Fruit fly (Drosophila melanogaster) S2 (cell line): ENCODE data around the gene ase.

Experiments used
- CG8478 ChIP-seq: fragments of >200 bp; optimal IDR thresholded peaks from 2 replicates; lab custom pipeline; 2018
- CTCF ChIP-seq, 2 experiments: fragments of >200 bp; optimal IDR thresholded peaks; 2 replicates each; lab custom pipeline; 2018

Gene ase

DNA sequence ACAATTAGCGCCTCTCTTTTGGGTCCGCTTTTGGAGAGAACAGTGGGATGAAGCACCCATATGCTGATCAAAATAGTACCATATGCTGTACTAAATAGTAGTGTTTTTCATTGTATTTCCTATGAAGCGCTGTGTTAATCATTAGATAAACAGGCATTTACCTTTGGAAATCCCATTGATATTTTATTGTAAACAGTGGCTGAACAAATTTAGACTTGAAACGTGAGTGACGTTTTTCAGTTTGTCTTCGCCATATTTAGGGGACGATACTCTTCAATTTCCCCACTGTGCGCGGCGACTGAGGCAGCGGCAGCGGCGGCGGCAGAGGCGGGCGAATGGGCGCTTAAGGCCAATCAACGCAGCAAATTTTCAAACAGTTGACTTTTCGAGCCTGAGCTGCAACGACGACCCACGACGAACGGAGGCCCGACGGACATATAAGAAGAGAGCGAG lies 39.1 kb downstream of the ase start:
- TF ChIP-seq CG8478 (no peak), CTCF (optimal IDR thresholded peaks at IDR 0.05; lab: Kevin White, UChicago) (no peak)

DNA sequence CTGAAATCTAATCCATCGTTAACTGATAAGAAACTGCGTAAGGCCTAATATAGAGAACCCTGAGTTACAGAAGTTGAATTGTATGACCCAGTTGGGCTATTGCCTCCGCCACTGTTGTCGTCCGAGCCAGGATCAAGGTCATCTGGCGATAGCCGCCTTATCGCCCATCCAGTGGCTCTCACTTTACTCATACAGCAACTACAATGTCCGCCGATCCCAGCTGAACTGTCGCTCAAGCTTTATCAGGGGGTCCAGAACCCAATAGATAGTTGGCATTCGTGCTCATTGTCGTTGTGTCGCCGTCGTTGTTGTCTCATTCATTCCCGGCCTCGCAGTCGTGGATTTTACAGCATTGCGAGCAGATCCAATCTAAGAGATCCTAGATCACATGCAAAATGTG lies 48.6 kb downstream of the ase start, which contains the start of gene arg:
Gene arg (plus strand): TSS at position 319 of the 400 bp plus-strand sequence.
- TF ChIP-seq CTCF (optimal IDR thresholded peaks at IDR 0.05; lab: Kevin White, UChicago): no peak

DNA sequence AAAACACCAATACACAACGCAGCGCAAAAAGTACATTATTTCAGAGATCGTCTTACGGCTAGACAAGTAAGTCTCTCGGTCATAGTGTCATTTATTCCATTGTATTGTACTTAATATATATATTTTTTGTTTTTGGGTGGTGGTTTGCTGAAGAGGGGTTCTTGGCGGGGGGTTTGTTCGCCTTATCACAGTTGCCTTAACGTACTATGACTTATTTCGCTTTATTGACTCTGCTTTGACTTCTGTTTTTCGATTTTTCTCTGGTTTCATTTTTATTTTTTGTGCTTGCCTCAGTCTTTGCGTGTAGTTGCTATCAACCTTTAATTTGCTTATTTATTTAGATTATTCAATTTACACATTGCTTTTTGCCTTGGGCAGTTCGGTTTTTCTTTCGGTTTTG lies 50.0 kb downstream of the ase start:
- TF ChIP-seq CG8478: no peak
- no peak for TF ChIP-seq CTCF (optimal IDR thresholded peaks at IDR 0.05; lab: Kevin White, UChicago)

DNA sequence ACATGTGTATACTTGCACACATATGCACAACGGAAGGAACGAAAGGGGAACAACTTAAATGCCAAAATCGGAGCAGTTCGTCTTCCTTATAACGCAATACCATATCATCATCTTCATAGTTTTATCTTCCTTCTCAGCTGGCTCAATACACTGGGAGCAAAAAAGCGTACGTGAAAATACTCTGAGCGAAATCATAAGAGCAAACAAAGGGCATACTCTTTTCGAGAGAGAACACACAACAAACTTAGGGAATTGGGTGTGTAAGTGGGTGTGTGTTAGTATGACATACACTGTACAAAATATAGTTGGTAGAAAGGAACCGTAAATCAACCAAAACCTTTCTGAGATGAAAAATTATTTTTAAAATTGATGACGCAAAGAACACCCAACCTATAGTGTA lies 52.0 kb downstream of the ase start:
- TF ChIP-seq CG8478 (no peak), CTCF (optimal IDR thresholded peaks at IDR 0.05; lab: Kevin White, UChicago) (no peak)
